Worm (Caenorhabditis elegans) whole organism, young adult: ENCODE results near the gene sod-1.

Experiments
- B0019.2 ChIP-seq: fragments of 200-800 bp; sonication (Bioruptor generic); conservative IDR thresholded peaks from 2 replicates; pipeline ENCODE4 v1.3.6; 2022; ENCODE audit warnings: missing genetic modification reagents, missing genetic modification characterization, missing compliant biosample characterization
- B0035.1 ChIP-seq: sonication (generic microtip); optimal IDR thresholded peaks from 2 replicates; lab custom pipeline; 2016; ENCODE audit warnings: missing genetic modification characterization, mild to moderate bottlenecking, missing compliant biosample characterization, missing genotype, missing genetic modification reagents
- C17E4.6 ChIP-seq: fragments of 200-800 bp; sonication (Bioruptor generic); IDR thresholded peaks from 2 replicates; pipeline ENCODE4 v1.3.6; 2022; ENCODE audit warnings: missing genetic modification reagents, missing genetic modification characterization, missing compliant biosample characterization
- F10E7.11 ChIP-seq: sonication (generic microtip); optimal IDR thresholded peaks from 2 replicates; lab custom pipeline; 2017; ENCODE audit warnings: mild to moderate bottlenecking, missing genetic modification characterization, moderate library complexity, missing compliant biosample characterization
- F33H1.4 ChIP-seq: fragments of 200-800 bp; sonication (Bioruptor generic); IDR thresholded peaks from 2 replicates; pipeline ENCODE4 v1.3.6; 2022; ENCODE audit warnings: missing genetic modification reagents, missing genetic modification characterization, missing compliant biosample characterization
- F49E8.2 ChIP-seq: sonication (generic microtip); optimal IDR thresholded peaks from 3 replicates; lab custom pipeline; 2017; ENCODE audit warnings: missing genetic modification characterization, mild to moderate bottlenecking, missing compliant biosample characterization, antibody characterized with exemption, moderate library complexity; ENCODE audit not compliant: insufficient read depth
- ZK185.1 ChIP-seq: sonication (generic microtip); optimal IDR thresholded peaks from 2 replicates; lab custom pipeline; 2016; ENCODE audit warnings: mild to moderate bottlenecking, missing genetic modification characterization, missing compliant biosample characterization; ENCODE audit not compliant: poor library complexity, severe bottlenecking
- aptf-2 ChIP-seq: fragments of 200-800 bp; sonication (Bioruptor generic); conservative IDR thresholded peaks from 2 replicates; pipeline ENCODE4 v1.3.6; 2022; ENCODE audit warnings: missing genetic modification reagents, missing genetic modification characterization, missing compliant biosample characterization
- aptf-3 ChIP-seq: fragments of 200-800 bp; sonication (Bioruptor generic); IDR thresholded peaks from 2 replicates; pipeline ENCODE4 v1.3.6; 2022; ENCODE audit warnings: missing genetic modification characterization, missing compliant biosample characterization
- atf-7 ChIP-seq: sonication (generic microtip); optimal IDR thresholded peaks from 2 replicates; lab custom pipeline; 2017; ENCODE audit warnings: mild to moderate bottlenecking, missing genetic modification characterization, missing compliant biosample characterization
- athp-1 ChIP-seq: sonication (generic microtip); optimal IDR thresholded peaks from 2 replicates; lab custom pipeline; 2017; ENCODE audit warnings: mild to moderate bottlenecking, missing genetic modification characterization, missing compliant biosample characterization
- attf-5 ChIP-seq: fragments of 200-800 bp; sonication (Bioruptor generic); optimal IDR thresholded peaks from 2 replicates; lab custom pipeline; 2018; ENCODE audit warnings: mild to moderate bottlenecking, missing genetic modification characterization, missing compliant biosample characterization
- bed-1 ChIP-seq: fragments of 200-800 bp; sonication (Bioruptor generic); IDR thresholded peaks from 2 replicates; pipeline ENCODE4 v1.3.6; 2022; ENCODE audit warnings: missing genetic modification reagents, missing genetic modification characterization, missing compliant biosample characterization
- ccch-3 ChIP-seq: fragments of 200-800 bp; sonication (Bioruptor generic); optimal IDR thresholded peaks from 2 replicates; lab custom pipeline; 2018; ENCODE audit warnings: mild to moderate bottlenecking, missing genetic modification characterization, missing compliant biosample characterization
- cebp-1 ChIP-seq, 2 experiments: fragments of 200-800 bp in 1 of 2; sonication (Bioruptor generic) in 1 of 2; sonication (generic microtip) in 1 of 2; IDR thresholded peaks in 1 of 2; optimal IDR thresholded peaks in 1 of 2; 2 replicates each; pipeline versions ENCODE4 v1.3.6 to Lab custom; 2017 to 2022; ENCODE audit warnings: missing compliant biosample characterization in 2 of 2, missing genetic modification characterization in 2 of 2, mild to moderate bottlenecking in 1 of 2, missing genetic modification reagents in 1 of 2, moderate library complexity in 1 of 2
- cebp-2 ChIP-seq: fragments of 200-800 bp; sonication (Bioruptor generic); IDR thresholded peaks from 2 replicates; pipeline ENCODE4 v1.3.6; 2022; ENCODE audit warnings: missing genetic modification characterization, missing compliant biosample characterization
- ceh-100 ChIP-seq: fragments of 200-800 bp; sonication (Bioruptor generic); IDR thresholded peaks from 2 replicates; pipeline ENCODE4 v1.3.6; 2022; ENCODE audit warnings: missing genetic modification reagents, missing genetic modification characterization, missing compliant biosample characterization
- ceh-40 ChIP-seq: fragments of 200-800 bp; sonication (Bioruptor generic); IDR thresholded peaks from 2 replicates; pipeline ENCODE4 v1.3.6; 2022; ENCODE audit warnings: missing genetic modification characterization, missing compliant biosample characterization
- dox-1 ChIP-seq: fragments of 200-800 bp; sonication (Bioruptor generic); IDR thresholded peaks from 2 replicates; pipeline ENCODE4 v1.3.6; 2022; ENCODE audit warnings: missing genetic modification reagents, missing genetic modification characterization, missing compliant biosample characterization
- dpl-1 ChIP-seq: fragments of 150-350 bp; optimal IDR thresholded peaks from 2 replicates; lab custom pipeline; 2014; ENCODE audit warnings: missing biosample characterization, missing genetic modification reagents, missing genetic modification characterization
- efl-1 ChIP-seq: fragments of 150-350 bp; optimal IDR thresholded peaks from 2 replicates; lab custom pipeline; 2014; ENCODE audit warnings: missing biosample characterization, missing genetic modification reagents, missing genetic modification characterization
- egl-18 ChIP-seq: fragments of 200-800 bp; sonication (Bioruptor generic); IDR thresholded peaks from 2 replicates; pipeline ENCODE4 v1.3.6; 2022; ENCODE audit warnings: missing genetic modification reagents, missing genetic modification characterization, missing compliant biosample characterization
- egl-44 ChIP-seq: fragments of 200-800 bp; sonication (Bioruptor generic); IDR thresholded peaks from 2 replicates; pipeline ENCODE4 v1.3.6; 2022; ENCODE audit warnings: missing genetic modification reagents, missing genetic modification characterization, missing compliant biosample characterization
- egrh-3 ChIP-seq: fragments of 200-800 bp; sonication (Bioruptor generic); IDR thresholded peaks from 2 replicates; pipeline ENCODE4 v1.3.6; 2022; ENCODE audit warnings: missing genetic modification reagents, missing genetic modification characterization, missing compliant biosample characterization
- ekl-4 ChIP-seq: fragments of 200-800 bp; sonication (Bioruptor generic); IDR thresholded peaks from 2 replicates; pipeline ENCODE4 v1.3.6; 2022; ENCODE audit warnings: missing genetic modification reagents, missing genetic modification characterization, missing compliant biosample characterization
- fkh-3 ChIP-seq: sonication (generic microtip); optimal IDR thresholded peaks from 2 replicates; lab custom pipeline; 2016; ENCODE audit warnings: mild to moderate bottlenecking, missing genetic modification characterization, missing compliant biosample characterization
- gei-17 ChIP-seq: fragments of 200-800 bp; sonication (Bioruptor generic); optimal IDR thresholded peaks from 2 replicates; lab custom pipeline; 2018; ENCODE audit warnings: mild to moderate bottlenecking, missing genetic modification characterization, missing compliant biosample characterization
- hlh-12 ChIP-seq: sonication (generic microtip); optimal IDR thresholded peaks from 2 replicates; lab custom pipeline; 2016; ENCODE audit warnings: missing genetic modification characterization, missing compliant biosample characterization
- hmg-1.2 ChIP-seq: fragments of 200-800 bp; sonication (Bioruptor generic); IDR thresholded peaks from 2 replicates; pipeline ENCODE4 v1.3.6; 2022; ENCODE audit warnings: missing genetic modification reagents, missing genetic modification characterization, missing compliant biosample characterization
- hmg-20 ChIP-seq: fragments of 200-800 bp; sonication (Bioruptor generic); IDR thresholded peaks from 2 replicates; pipeline ENCODE4 v1.3.6; 2022; ENCODE audit warnings: missing genetic modification reagents, missing genetic modification characterization, missing compliant biosample characterization
- hsf-1 ChIP-seq: fragments of 200-800 bp; sonication (Bioruptor generic); IDR thresholded peaks from 2 replicates; pipeline ENCODE4 v1.3.6; 2022; ENCODE audit warnings: missing genetic modification reagents, missing genetic modification characterization, missing compliant biosample characterization
- lag-1 ChIP-seq: fragments of 200-800 bp; sonication (Bioruptor generic); IDR thresholded peaks from 2 replicates; pipeline ENCODE4 v1.3.6; 2022; ENCODE audit warnings: missing genetic modification reagents, missing genetic modification characterization, missing compliant biosample characterization
- let-526 ChIP-seq: fragments of 200-800 bp; sonication (Bioruptor generic); IDR thresholded peaks from 2 replicates; pipeline ENCODE4 v1.3.6; 2022; ENCODE audit warnings: missing genetic modification reagents, missing genetic modification characterization, missing compliant biosample characterization
- lir-1 ChIP-seq: fragments of 200-800 bp; sonication (Bioruptor generic); conservative IDR thresholded peaks from 2 replicates; pipeline ENCODE4 v1.3.6; 2022; ENCODE audit warnings: missing genetic modification reagents, missing genetic modification characterization, missing compliant biosample characterization
- madf-10 ChIP-seq: sonication (generic microtip); optimal IDR thresholded peaks from 2 replicates; lab custom pipeline; 2016; ENCODE audit warnings: mild to moderate bottlenecking, missing genetic modification characterization, missing compliant biosample characterization
- mxl-1 ChIP-seq: sonication (generic microtip); optimal IDR thresholded peaks from 2 replicates; lab custom pipeline; 2016; ENCODE audit warnings: missing genetic modification characterization, missing compliant biosample characterization
- nfya-2 ChIP-seq: fragments of 200-800 bp; sonication (Bioruptor generic); IDR thresholded peaks from 2 replicates; pipeline ENCODE4 v1.3.6; 2022; ENCODE audit warnings: missing genetic modification reagents, missing genetic modification characterization, missing compliant biosample characterization
- nhr-80 ChIP-seq: sonication (generic microtip); optimal IDR thresholded peaks from 2 replicates; lab custom pipeline; 2016; ENCODE audit warnings: missing genetic modification characterization, missing compliant biosample characterization
- pha-4 ChIP-seq: fragments of 150-350 bp; sonication (generic microtip); optimal IDR thresholded peaks from 2 replicates; lab custom pipeline; 2014; ENCODE audit warnings: missing biosample characterization, missing genetic modification reagents, missing genetic modification characterization
- rcor-1 ChIP-seq: fragments of 200-800 bp; sonication (Bioruptor generic); IDR thresholded peaks from 2 replicates; pipeline ENCODE4 v1.3.6; 2022; ENCODE audit warnings: missing genetic modification reagents, missing genetic modification characterization, missing compliant biosample characterization
- rec-8 ChIP-seq, 2 experiments: sonication (generic microtip); optimal IDR thresholded peaks; 2 replicates each; lab custom pipeline; 2016; ENCODE audit warnings: mild to moderate bottlenecking in 2 of 2, missing genetic modification characterization in 2 of 2, missing genetic modification reagents in 2 of 2, missing genotype in 2 of 2, missing biosample characterization in 1 of 2, missing compliant biosample characterization in 1 of 2, moderate library complexity in 1 of 2
- repo-1 ChIP-seq: sonication (generic microtip); optimal IDR thresholded peaks from 2 replicates; lab custom pipeline; 2017; ENCODE audit warnings: mild to moderate bottlenecking, missing genetic modification characterization, missing compliant biosample characterization
- snpc-4 ChIP-seq, 5 experiments: fragments of 150-350 bp in 1 of 5; sonication (generic microtip) in 4 of 5; optimal IDR thresholded peaks; 2 replicates each; lab custom pipeline; 2014 to 2018; ENCODE audit warnings: missing genetic modification characterization in 5 of 5, missing biosample characterization in 3 of 5, antibody characterized with exemption in 2 of 5, mild to moderate bottlenecking in 2 of 5, missing compliant biosample characterization in 2 of 5, missing genotype in 2 of 5, moderate library complexity in 2 of 5, missing genetic modification reagents in 1 of 5
- tbp1 ChIP-seq: fragments of 200-800 bp; sonication (Bioruptor generic); optimal IDR thresholded peaks from 2 replicates; lab custom pipeline; 2018; ENCODE audit warnings: mild to moderate bottlenecking, missing genetic modification characterization, missing compliant biosample characterization
- xnd-1 ChIP-seq: sonication (generic microtip); optimal IDR thresholded peaks from 2 replicates; lab custom pipeline; 2016; ENCODE audit warnings: missing genotype, missing genetic modification reagents, missing genetic modification characterization, missing compliant biosample characterization
- zfh-2 ChIP-seq: fragments of 200-800 bp; sonication (Bioruptor generic); conservative IDR thresholded peaks from 2 replicates; pipeline ENCODE4 v1.3.6; 2022; ENCODE audit warnings: missing genetic modification reagents, missing genetic modification characterization, missing compliant biosample characterization
- ztf-18 ChIP-seq: sonication (generic microtip); optimal IDR thresholded peaks from 2 replicates; lab custom pipeline; 2016; ENCODE audit warnings: missing genotype, mild to moderate bottlenecking, missing genetic modification characterization, missing compliant biosample characterization
- ztf-3 ChIP-seq: fragments of 200-800 bp; sonication (Bioruptor generic); optimal IDR thresholded peaks from 2 replicates; lab custom pipeline; 2018; ENCODE audit warnings: mild to moderate bottlenecking, missing genetic modification characterization, missing compliant biosample characterization

The sod-1 gene

DNA sequence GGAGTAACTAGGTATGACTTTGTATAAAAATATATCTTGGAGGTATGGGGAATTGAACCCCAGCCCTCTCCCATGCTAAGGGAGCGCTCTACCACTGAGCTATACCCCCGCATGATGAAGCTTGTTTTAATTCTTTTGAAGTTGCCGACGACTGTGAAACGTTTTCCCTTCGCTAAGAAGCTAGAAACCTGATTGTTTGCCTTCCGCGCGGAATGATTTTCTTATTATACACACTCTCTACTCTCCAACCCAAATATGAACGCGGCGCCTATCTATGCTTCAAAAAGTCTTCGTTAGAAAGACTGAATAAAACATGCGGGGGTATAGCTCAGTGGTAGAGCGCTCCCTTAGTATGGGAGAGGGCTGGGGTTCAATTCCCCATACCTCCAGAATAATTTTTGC lies 29.3 kb upstream of the sod-1 start (continued):
- TF ChIP-seq zfh-2 (GFP tag; lab: Robert Waterston, UW) (no peak), cebp-1 (GFP tag; IDR thresholded peaks at IDR 0.05; lab: Robert Waterston, UW) (no peak), cebp-1 (tag; optimal IDR thresholded peaks at IDR 0.05; lab: Kevin White, UChicago) (peak; percentile 35), hmg-1.2 (GFP tag; lab: Robert Waterston, UW) (peak; percentile 54), ccch-3 (GFP tag; lab: Kevin White, UChicago) (no peak), gei-17 (GFP tag; lab: Kevin White, UChicago) (no peak), aptf-3 (GFP tag; lab: Robert Waterston, UW) (no peak), pha-4 (tag; lab: Kevin White, UChicago) (no peak), efl-1 (GFP tag; lab: Kevin White, UChicago) (no peak), cebp-2 (GFP tag; lab: Robert Waterston, UW) (0 out of 2 replicates have a peak, but pooled peaks have one; percentile 19), ZK185.1 (tag; lab: Kevin White, UChicago) (peak; percentile 66), B0035.1 (tag; lab: Kevin White, UChicago) (peak; percentile 3), repo-1 (tag; lab: Kevin White, UChicago) (no peak), atf-7 (tag; lab: Kevin White, UChicago) (no peak), nhr-80 (tag; lab: Kevin White, UChicago) (no peak), F10E7.11 (no peak), F33H1.4 (GFP tag; lab: Robert Waterston, UW) (0 out of 2 replicates have a peak, but pooled peaks have one; percentile 6), mxl-1 (tag; lab: Kevin White, UChicago) (peak; percentile 59), hmg-20 (GFP tag; lab: Robert Waterston, UW) (no peak), egl-18 (no peak), ceh-40 (no peak), ztf-3 (GFP tag; lab: Kevin White, UChicago) (no peak), let-526 (GFP tag; lab: Robert Waterston, UW) (0 out of 2 replicates have a peak, but pooled peaks have one; percentile 26), snpc-4 (GFP tag; optimal IDR thresholded peaks at IDR 0.05; lab: Kevin White, UChicago) (peak; percentile 32), snpc-4 (tag; optimal IDR thresholded peaks at IDR 0.05; lab: Kevin White, UChicago) (peak in 2 of 4 experiments; percentile 26 to 41), tbp1 (peak; percentile 89), ceh-100 (GFP tag; lab: Robert Waterston, UW) (no peak), egl-44 (GFP tag; lab: Robert Waterston, UW) (no peak), aptf-2 (GFP tag; lab: Robert Waterston, UW) (no peak), B0019.2 (GFP tag; lab: Robert Waterston, UW) (no peak; the same call in 1 of the 2 replicates), ztf-18 (tag; lab: Kevin White, UChicago) (peak; percentile 51), hlh-12 (tag; lab: Kevin White, UChicago) (no peak), xnd-1 (tag; lab: Kevin White, UChicago) (no peak), ekl-4 (GFP tag; lab: Robert Waterston, UW) (no peak), C17E4.6 (GFP tag; lab: Robert Waterston, UW) (no peak), hsf-1 (GFP tag; lab: Robert Waterston, UW) (no peak), dpl-1 (GFP tag; lab: Kevin White, UChicago) (no peak), rcor-1 (GFP tag; lab: Robert Waterston, UW) (no peak), lir-1 (GFP tag; lab: Robert Waterston, UW) (no peak), attf-5 (GFP tag; lab: Kevin White, UChicago) (no peak), F49E8.2 (tag; lab: Kevin White, UChicago) (peak; percentile 26), nfya-2 (GFP tag; lab: Robert Waterston, UW) (no peak), athp-1 (no peak), dox-1 (GFP tag; lab: Robert Waterston, UW) (0 out of 2 replicates have a peak, but pooled peaks have one; percentile 55), lag-1 (GFP tag; lab: Robert Waterston, UW) (no peak), egrh-3 (GFP tag; lab: Robert Waterston, UW) (peak; percentile 49; the same call in 1 of the 2 replicates), bed-1 (no peak), rec-8 (tag; optimal IDR thresholded peaks at IDR 0.05; lab: Kevin White, UChicago) (peak; percentile 38 to 74), fkh-3 (tag; lab: Kevin White, UChicago) (no peak), madf-10 (tag; lab: Kevin White, UChicago) (no peak)
